Worm (Caenorhabditis elegans) whole organism, L2 larva: ENCODE results near the gene R160.10.

Experiments used
- C34F6.9 ChIP-seq: fragments of 150-350 bp; optimal IDR thresholded peaks from 2 replicates; lab custom pipeline; 2014; ENCODE audit warnings: missing biosample characterization, missing genetic modification characterization
- F13H6.1 ChIP-seq: sonication (generic microtip); optimal IDR thresholded peaks from 2 replicates; lab custom pipeline; 2016; ENCODE audit warnings: missing genetic modification characterization, missing compliant biosample characterization
- R02D3.7 ChIP-seq: fragments of 150-350 bp; optimal IDR thresholded peaks from 2 replicates; lab custom pipeline; 2014; ENCODE audit warnings: missing biosample characterization, missing genetic modification characterization
- Y55F3AM.14 ChIP-seq: fragments of 200-800 bp; sonication (Bioruptor generic); optimal IDR thresholded peaks from 2 replicates; lab custom pipeline; 2018; ENCODE audit warnings: mild to moderate bottlenecking, missing genetic modification characterization, missing compliant biosample characterization
- ZK546.5 ChIP-seq: sonication (generic microtip); optimal IDR thresholded peaks from 2 replicates; lab custom pipeline; 2017; ENCODE audit warnings: missing biosample characterization, missing genetic modification characterization
- alr-1 ChIP-seq: fragments of 150-350 bp; optimal IDR thresholded peaks from 2 replicates; lab custom pipeline; 2014; ENCODE audit warnings: missing biosample characterization, missing genetic modification characterization
- aly-2 ChIP-seq: fragments of 150-350 bp; optimal IDR thresholded peaks from 2 replicates; lab custom pipeline; 2014; ENCODE audit warnings: missing biosample characterization, missing genetic modification characterization
- ama-1 ChIP-seq: fragments of 150-350 bp; optimal IDR thresholded peaks from 2 replicates; lab custom pipeline; 2018; ENCODE audit warnings: inconsistent platforms
- blmp-1 ChIP-seq: sonication (generic microtip); optimal IDR thresholded peaks from 2 replicates; lab custom pipeline; 2017; ENCODE audit warnings: missing genetic modification characterization, mild to moderate bottlenecking, missing compliant biosample characterization, antibody characterized with exemption, moderate library complexity; ENCODE audit not compliant: insufficient read depth
- ceh-16 ChIP-seq: fragments of 150-350 bp; optimal IDR thresholded peaks from 2 replicates; lab custom pipeline; 2014; ENCODE audit warnings: missing biosample characterization, missing genetic modification characterization
- ceh-82 ChIP-seq: fragments of 150-350 bp; optimal IDR thresholded peaks from 2 replicates; lab custom pipeline; 2014; ENCODE audit warnings: missing biosample characterization, missing genetic modification characterization
- crh-2 ChIP-seq: sonication (generic microtip); optimal IDR thresholded peaks from 2 replicates; lab custom pipeline; 2017; ENCODE audit warnings: missing biosample characterization, missing genetic modification characterization
- dmd-4 ChIP-seq: sonication (generic microtip); optimal IDR thresholded peaks from 2 replicates; lab custom pipeline; 2017; ENCODE audit warnings: missing biosample characterization, missing genetic modification characterization
- egl-27 ChIP-seq: sonication (generic microtip); optimal IDR thresholded peaks from 3 replicates; lab custom pipeline; 2017; ENCODE audit warnings: missing biosample characterization, missing genetic modification reagents, missing genetic modification characterization
- elt-1 ChIP-seq: fragments of 150-350 bp; optimal IDR thresholded peaks from 2 replicates; lab custom pipeline; 2014; ENCODE audit warnings: missing biosample characterization, missing genetic modification characterization
- elt-3 ChIP-seq: sonication (generic microtip); optimal IDR thresholded peaks from 2 replicates; lab custom pipeline; 2017; ENCODE audit warnings: missing biosample characterization, missing genetic modification characterization
- fos-1 ChIP-seq: fragments of 150-350 bp; optimal IDR thresholded peaks from 2 replicates; lab custom pipeline; 2014; ENCODE audit warnings: missing biosample characterization, missing genetic modification characterization
- gmeb-1 ChIP-seq: fragments of 150-350 bp; optimal IDR thresholded peaks from 2 replicates; lab custom pipeline; 2014; ENCODE audit warnings: missing biosample characterization, missing genetic modification characterization
- lin-11 ChIP-seq: fragments of 150-350 bp; sonication (generic microtip); optimal IDR thresholded peaks from 2 replicates; lab custom pipeline; 2014; ENCODE audit warnings: missing biosample characterization, missing genetic modification characterization, inconsistent platforms, mixed read lengths
- lin-13 ChIP-seq: fragments of 150-350 bp; optimal IDR thresholded peaks from 2 replicates; lab custom pipeline; 2014; ENCODE audit warnings: missing biosample characterization, missing genetic modification reagents, missing genetic modification characterization
- lin-39 ChIP-seq: fragments of 150-350 bp; optimal IDR thresholded peaks from 2 replicates; lab custom pipeline; 2014; ENCODE audit warnings: missing biosample characterization, missing genetic modification reagents, missing genetic modification characterization
- lsy-2 ChIP-seq, 2 experiments: fragments of 150-350 bp in 1 of 2; sonication (generic microtip) in 1 of 2; optimal IDR thresholded peaks; 2 replicates each; lab custom pipeline; 2014 to 2017; ENCODE audit warnings: missing biosample characterization in 2 of 2, missing genetic modification characterization in 2 of 2
- mab-5 ChIP-seq: fragments of 150-350 bp; optimal IDR thresholded peaks from 2 replicates; lab custom pipeline; 2014; ENCODE audit warnings: missing biosample characterization, missing genetic modification characterization
- mdl-1 ChIP-seq, 2 experiments: fragments of 150-350 bp in 1 of 2; sonication (generic microtip) in 1 of 2; optimal IDR thresholded peaks; 2 replicates each; lab custom pipeline; 2017; ENCODE audit warnings: missing biosample characterization in 2 of 2, missing genetic modification characterization in 2 of 2
- nhr-10 ChIP-seq: sonication (generic microtip); optimal IDR thresholded peaks from 2 replicates; lab custom pipeline; 2017; ENCODE audit warnings: missing biosample characterization, missing genetic modification characterization
- nhr-11 ChIP-seq: fragments of 150-350 bp; optimal IDR thresholded peaks from 2 replicates; lab custom pipeline; 2014; ENCODE audit warnings: missing biosample characterization, missing genetic modification characterization
- nhr-12 ChIP-seq: fragments of 150-350 bp; optimal IDR thresholded peaks from 2 replicates; lab custom pipeline; 2014; ENCODE audit warnings: missing biosample characterization, missing genetic modification characterization
- nhr-129 ChIP-seq: fragments of 150-350 bp; optimal IDR thresholded peaks from 2 replicates; lab custom pipeline; 2014; ENCODE audit warnings: missing biosample characterization, missing genetic modification characterization
- nhr-21 ChIP-seq: fragments of 150-350 bp; optimal IDR thresholded peaks from 2 replicates; lab custom pipeline; 2014; ENCODE audit warnings: missing biosample characterization, missing genetic modification characterization
- nhr-23 ChIP-seq: fragments of 150-350 bp; optimal IDR thresholded peaks from 2 replicates; lab custom pipeline; 2014; ENCODE audit warnings: missing biosample characterization, missing genetic modification reagents, missing genetic modification characterization
- nhr-237 ChIP-seq: fragments of 150-350 bp; optimal IDR thresholded peaks from 2 replicates; lab custom pipeline; 2014; ENCODE audit warnings: missing biosample characterization, missing genetic modification characterization
- nhr-25 ChIP-seq: fragments of 150-350 bp; sonication (generic microtip); optimal IDR thresholded peaks from 3 replicates; lab custom pipeline; 2014; ENCODE audit warnings: missing biosample characterization, missing genetic modification characterization
- nhr-6 ChIP-seq: fragments of 150-350 bp; optimal IDR thresholded peaks from 2 replicates; lab custom pipeline; 2014; ENCODE audit warnings: missing biosample characterization, missing genetic modification characterization
- nhr-77 ChIP-seq: fragments of 150-350 bp; optimal IDR thresholded peaks from 2 replicates; lab custom pipeline; 2014; ENCODE audit warnings: missing biosample characterization, missing genetic modification characterization
- peb-1 ChIP-seq: fragments of 150-350 bp; optimal IDR thresholded peaks from 2 replicates; lab custom pipeline; 2014; ENCODE audit warnings: missing biosample characterization, missing genetic modification characterization
- skn-1 ChIP-seq: sonication (generic microtip); optimal IDR thresholded peaks from 2 replicates; lab custom pipeline; 2017; ENCODE audit warnings: missing biosample characterization, missing genetic modification characterization
- sma-3 ChIP-seq: sonication (generic microtip); optimal IDR thresholded peaks from 2 replicates; lab custom pipeline; 2016; ENCODE audit warnings: missing genetic modification reagents, missing genetic modification characterization, missing compliant biosample characterization
- sma-9 ChIP-seq, 2 experiments: fragments of 150-350 bp in 1 of 2; sonication (generic microtip) in 1 of 2; optimal IDR thresholded peaks; 2 replicates each; lab custom pipeline; 2014 to 2016; ENCODE audit warnings: missing genetic modification characterization in 2 of 2, mild to moderate bottlenecking in 1 of 2, missing biosample characterization in 1 of 2, missing compliant biosample characterization in 1 of 2, missing genetic modification reagents in 1 of 2, moderate library complexity in 1 of 2
- snpc-4 ChIP-seq: fragments of 150-350 bp; optimal IDR thresholded peaks from 2 replicates; lab custom pipeline; 2014; ENCODE audit warnings: missing biosample characterization, missing genetic modification characterization
- unc-39 ChIP-seq: fragments of 150-350 bp; optimal IDR thresholded peaks from 2 replicates; lab custom pipeline; 2014; ENCODE audit warnings: missing biosample characterization, missing genetic modification characterization
- unc-55 ChIP-seq: fragments of 150-350 bp; sonication (generic microtip); optimal IDR thresholded peaks from 3 replicates; lab custom pipeline; 2014; ENCODE audit warnings: missing biosample characterization, missing genetic modification reagents, missing genetic modification characterization
- unc-62 ChIP-seq: fragments of 150-350 bp; optimal IDR thresholded peaks from 2 replicates; lab custom pipeline; 2014; ENCODE audit warnings: missing biosample characterization, missing genetic modification reagents, missing genetic modification characterization
- zag-1 ChIP-seq: fragments of 150-350 bp; optimal IDR thresholded peaks from 2 replicates; lab custom pipeline; 2014; ENCODE audit warnings: missing biosample characterization, missing genetic modification characterization
- ztf-11 ChIP-seq: sonication (generic microtip); optimal IDR thresholded peaks from 2 replicates; lab custom pipeline; 2017; ENCODE audit warnings: missing biosample characterization, missing genetic modification characterization
- ztf-4 ChIP-seq: fragments of 150-350 bp; optimal IDR thresholded peaks from 2 replicates; lab custom pipeline; 2014; ENCODE audit warnings: missing biosample characterization, missing genetic modification characterization

R160.10 gene

DNA sequence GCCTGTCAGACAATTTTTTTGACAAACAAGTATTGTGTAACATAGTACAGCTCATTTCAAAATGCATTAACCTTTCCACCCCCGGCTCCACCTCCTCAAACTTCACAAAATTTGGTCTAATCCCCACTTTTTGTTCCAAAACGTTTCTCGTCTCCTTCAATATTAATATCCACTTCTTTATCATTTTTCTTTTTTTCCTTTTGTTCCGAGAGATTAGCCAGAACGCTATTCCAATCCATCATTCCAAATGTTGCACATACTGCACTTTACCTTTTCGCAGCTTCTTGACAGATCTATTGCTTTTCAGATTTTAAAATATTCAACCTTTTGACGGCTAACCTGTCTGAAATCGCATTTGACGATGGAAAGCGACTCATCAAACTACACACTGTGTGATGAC lies 35.5 kb upstream of the R160.10 start, which contains the start of gene D1079.1:
TSS of gene D1079.1 (plus strand) at position 301 of the 400 bp plus-strand sequence.
- no peak for TF ChIP-seq lin-11 (tag; lab: Kevin White, UChicago)
- peak; percentile 31 for TF ChIP-seq unc-55 (GFP tag; lab: Kevin White, UChicago)
- no peak for TF ChIP-seq ztf-4 (tag; lab: Kevin White, UChicago)
- no peak for TF ChIP-seq snpc-4 (tag; lab: Kevin White, UChicago)
- TF ChIP-seq elt-1 = no peak
- TF ChIP-seq nhr-10 (tag; lab: Kevin White, UChicago) = no peak

DNA sequence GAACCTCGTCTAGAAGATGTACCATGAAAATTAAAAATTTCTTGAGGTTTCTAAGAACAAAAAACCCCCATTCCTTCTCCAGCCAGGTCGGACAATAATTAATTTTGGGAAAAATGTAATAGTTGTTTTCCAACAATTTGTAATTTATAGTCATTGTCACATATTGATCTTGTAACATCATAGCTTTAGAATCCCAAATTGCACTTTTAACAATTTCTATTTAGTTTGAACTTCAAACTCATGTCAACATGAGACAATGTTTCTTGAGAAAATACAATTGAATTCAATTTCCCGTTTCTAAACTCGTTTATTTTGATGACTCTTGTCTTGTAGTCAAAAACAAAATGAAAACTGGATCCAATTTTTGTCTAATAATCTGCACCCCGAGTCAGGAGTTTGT lies 33.0 kb upstream of the R160.10 start:
- TF ChIP-seq nhr-25 (tag; lab: Kevin White, UChicago) = no peak
- no peak for TF ChIP-seq nhr-237 (tag; lab: Kevin White, UChicago)
- TF ChIP-seq alr-1 (tag; lab: Kevin White, UChicago) = no peak

DNA sequence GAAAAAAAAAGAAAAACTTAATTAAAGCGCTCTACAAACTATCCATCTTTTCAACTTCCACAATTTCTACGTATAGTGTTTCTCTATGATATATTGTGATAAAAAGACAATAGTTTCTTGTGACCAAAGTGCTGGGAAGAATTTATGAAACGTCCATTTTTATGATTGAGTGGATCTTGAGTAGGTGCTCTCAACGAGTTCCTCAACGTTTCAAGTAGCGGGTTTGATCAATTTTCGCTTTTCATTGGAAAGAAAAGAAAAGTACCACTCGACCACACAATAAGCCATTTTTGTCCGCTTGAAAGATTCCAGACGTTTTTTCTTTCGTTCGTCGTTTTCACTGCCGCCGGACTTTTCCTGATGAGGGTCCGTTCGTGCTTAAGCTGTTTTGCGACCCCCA lies 30.1 kb upstream of the R160.10 start:
- TF ChIP-seq egl-27 (tag; lab: Kevin White, UChicago) (no peak), lin-39 (tag; lab: Kevin White, UChicago) (no peak), crh-2 (tag; lab: Kevin White, UChicago) (no peak), unc-55 (GFP tag; lab: Kevin White, UChicago) (no peak)

DNA sequence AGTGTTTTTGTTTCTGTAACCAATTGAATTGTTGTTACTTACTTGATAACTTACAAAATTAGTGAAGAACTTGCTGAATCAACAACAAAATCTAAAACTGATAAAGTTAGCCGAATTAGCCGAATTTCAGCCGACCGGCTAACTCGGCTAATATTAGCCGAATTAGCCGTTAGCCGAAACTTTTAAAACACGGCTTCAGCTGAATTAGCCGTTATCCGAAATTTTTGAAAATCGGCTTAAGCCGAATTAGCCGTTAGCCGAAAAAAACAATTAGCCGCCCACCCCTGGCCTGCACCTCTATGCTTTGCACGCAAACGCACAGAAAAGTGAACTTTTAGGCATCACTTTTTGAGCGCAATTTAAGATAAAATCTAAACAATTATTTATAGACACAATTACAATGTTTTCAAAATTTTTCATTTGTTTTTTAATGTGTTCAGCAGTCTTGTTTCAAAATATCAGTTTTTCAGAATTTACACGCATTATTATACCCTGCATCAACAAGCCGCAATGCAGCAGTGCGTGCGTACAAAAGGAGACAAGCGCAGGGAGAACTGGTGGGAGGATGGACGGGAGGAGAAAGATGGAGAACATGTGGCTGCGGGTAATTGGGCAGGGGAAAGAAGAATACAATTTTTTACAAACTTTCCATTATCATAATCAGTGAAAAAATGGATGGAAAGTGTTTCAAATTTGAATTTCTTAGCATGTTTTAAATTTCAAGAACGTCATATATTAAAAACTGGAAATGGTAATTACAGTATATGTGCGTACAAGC lies 27.9 kb upstream of the R160.10 start:
- peak; percentile 77 for TF ChIP-seq unc-55 (GFP tag; lab: Kevin White, UChicago)
- no peak for TF ChIP-seq nhr-23 (tag; lab: Kevin White, UChicago)
- TF ChIP-seq lin-11 (tag; lab: Kevin White, UChicago) = no peak
- no peak for TF ChIP-seq ceh-16 (tag; lab: Kevin White, UChicago)
- peak; percentile 63 for TF ChIP-seq egl-27 (tag; lab: Kevin White, UChicago)
- peak; percentile 63 for TF ChIP-seq ceh-82 (tag; lab: Kevin White, UChicago)
- no peak for TF ChIP-seq Y55F3AM.14 (GFP tag; lab: Kevin White, UChicago)
- no peak for TF ChIP-seq ZK546.5 (tag; lab: Kevin White, UChicago)
- no peak for TF ChIP-seq ztf-4 (tag; lab: Kevin White, UChicago)
- peak; percentile 49 for TF ChIP-seq nhr-6 (tag; lab: Kevin White, UChicago)
- TF ChIP-seq nhr-25 (tag; lab: Kevin White, UChicago) = peak; percentile 78
- peak; percentile 70 for TF ChIP-seq mab-5 (tag; lab: Kevin White, UChicago)
- no peak for TF ChIP-seq ama-1 (lab: Kevin White, UChicago)
- TF ChIP-seq unc-39 (tag; lab: Kevin White, UChicago) = no peak
- no peak for TF ChIP-seq elt-3 (tag; lab: Kevin White, UChicago)
- TF ChIP-seq elt-1 = no peak
- TF ChIP-seq aly-2 (tag; lab: Kevin White, UChicago) = no peak
- TF ChIP-seq fos-1 (tag; lab: Kevin White, UChicago) = peak; percentile 64
- TF ChIP-seq sma-9 (GFP tag; optimal IDR thresholded peaks at IDR 0.05; lab: Kevin White, UChicago) = peak; percentile 47
- TF ChIP-seq sma-9 (tag; optimal IDR thresholded peaks at IDR 0.05; lab: Kevin White, UChicago) = no peak
- TF ChIP-seq nhr-21 (tag; lab: Kevin White, UChicago) = peak; percentile 85
- TF ChIP-seq crh-2 (tag; lab: Kevin White, UChicago) = peak; percentile 89
- TF ChIP-seq R02D3.7 (tag; lab: Kevin White, UChicago) = no peak
- TF ChIP-seq nhr-77 (tag; lab: Kevin White, UChicago) = no peak
- TF ChIP-seq lin-13 (GFP tag; lab: Kevin White, UChicago) = peak; percentile 60
- TF ChIP-seq F13H6.1 (tag; lab: Kevin White, UChicago) = peak; percentile 79
- TF ChIP-seq gmeb-1 (tag; lab: Kevin White, UChicago) = peak; percentile 82
- no peak for TF ChIP-seq nhr-11 (tag; lab: Kevin White, UChicago)
- TF ChIP-seq ztf-11 (tag; lab: Kevin White, UChicago) = no peak
- TF ChIP-seq dmd-4 (tag; lab: Kevin White, UChicago) = no peak
- no peak for TF ChIP-seq mdl-1 (tag; optimal IDR thresholded peaks at IDR 0.05; lab: Kevin White, UChicago)
- TF ChIP-seq lin-39 (tag; lab: Kevin White, UChicago) = no peak
- no peak for TF ChIP-seq alr-1 (tag; lab: Kevin White, UChicago)
- TF ChIP-seq C34F6.9 (tag; lab: Kevin White, UChicago) = peak; percentile 46
- TF ChIP-seq unc-62 (GFP tag; lab: Kevin White, UChicago) = no peak
- TF ChIP-seq peb-1 = no peak
- TF ChIP-seq lsy-2 (tag; optimal IDR thresholded peaks at IDR 0.05; lab: Kevin White, UChicago) = peak; percentile 59 to 77
- TF ChIP-seq nhr-129 (tag; lab: Kevin White, UChicago) = peak; percentile 82
- no peak for TF ChIP-seq skn-1 (tag; lab: Kevin White, UChicago)
- TF ChIP-seq sma-3 (GFP tag; lab: Kevin White, UChicago) = peak; percentile 82
- no peak for TF ChIP-seq zag-1
- TF ChIP-seq nhr-12 (tag; lab: Kevin White, UChicago) = no peak
- no peak for TF ChIP-seq blmp-1 (tag; lab: Kevin White, UChicago)
- TF ChIP-seq nhr-237 (tag; lab: Kevin White, UChicago) = no peak
